Fruit fly (Drosophila melanogaster) whole organism, embryonic: Measurements from ENCODE around the gene CG18788.

ENCODE experiments used
- Awh ChIP-seq: fragments of 200-800 bp; sonication (Bioruptor generic); IDR thresholded peaks from 2 replicates; pipeline ENCODE4, ENCODE4 v1.3.6; 2022; ENCODE audit warnings: missing biosample characterization, missing genetic modification characterization
- Bteb2 ChIP-seq: fragments of 200-800 bp; sonication (Bioruptor generic); optimal IDR thresholded peaks from 2 replicates; lab custom pipeline; 2016; ENCODE audit warnings: missing biosample characterization, missing genetic modification characterization
- CG11247 ChIP-seq: fragments of 200-800 bp; sonication (Bioruptor generic); IDR thresholded peaks from 2 replicates; pipeline ENCODE4 v1.3.6; 2022; ENCODE audit warnings: missing biosample characterization, missing genetic modification characterization
- CG11504 ChIP-seq: fragments of 200-800 bp; sonication (Bioruptor generic); optimal IDR thresholded peaks from 3 replicates; lab custom pipeline; 2019; ENCODE audit warnings: missing biosample characterization, mild to moderate bottlenecking, missing genetic modification characterization, moderate library complexity
- CG11696 ChIP-seq: fragments of 200-800 bp; sonication (Bioruptor generic); IDR thresholded peaks from 2 replicates; pipeline ENCODE4 v1.3.6; 2022; ENCODE audit warnings: missing biosample characterization, missing genetic modification characterization
- CG11723 ChIP-seq: fragments of 200-800 bp; sonication (Bioruptor generic); optimal IDR thresholded peaks from 2 replicates; lab custom pipeline; 2017; ENCODE audit warnings: missing biosample characterization, mild to moderate bottlenecking, missing genetic modification characterization
- CG12071 ChIP-seq: fragments of 200-800 bp; sonication (Bioruptor generic); optimal IDR thresholded peaks from 3 replicates; lab custom pipeline; 2018; ENCODE audit warnings: missing biosample characterization, mild to moderate bottlenecking, missing genetic modification characterization
- CG12744 ChIP-seq: fragments of 200-800 bp; sonication (Bioruptor generic); optimal IDR thresholded peaks from 2 replicates; lab custom pipeline; 2016; ENCODE audit warnings: missing biosample characterization, missing genetic modification characterization
- CG13123 ChIP-seq: fragments of 200-800 bp; sonication (Bioruptor generic); optimal IDR thresholded peaks from 2 replicates; lab custom pipeline; 2016; ENCODE audit warnings: missing biosample characterization, missing genetic modification characterization
- CG13287 ChIP-seq: fragments of 200-800 bp; sonication (Bioruptor generic); IDR thresholded peaks from 2 replicates; pipeline ENCODE4 v1.3.6; 2022; ENCODE audit warnings: missing biosample characterization, missing genetic modification characterization; ENCODE audit not compliant: partially characterized antibody
- CG13424 ChIP-seq: fragments of 200-800 bp; sonication (Bioruptor generic); optimal IDR thresholded peaks from 2 replicates; lab custom pipeline; 2019; ENCODE audit warnings: missing biosample characterization, mild to moderate bottlenecking, missing genetic modification characterization, moderate library complexity
- CG14050 ChIP-seq: fragments of 200-800 bp; sonication (Bioruptor generic); IDR thresholded peaks from 3 replicates; pipeline ENCODE4 v1.3.6; 2022; ENCODE audit warnings: missing biosample characterization, missing genetic modification characterization
- CG1529 ChIP-seq: fragments of 200-800 bp; sonication (Bioruptor generic); optimal IDR thresholded peaks from 3 replicates; lab custom pipeline; 2018; ENCODE audit warnings: missing biosample characterization, missing genetic modification characterization
- CG2116 ChIP-seq: fragments of 200-800 bp; sonication (Bioruptor generic); optimal IDR thresholded peaks from 3 replicates; lab custom pipeline; 2018; ENCODE audit warnings: missing biosample characterization, mild to moderate bottlenecking, missing genetic modification characterization
- CG30403 ChIP-seq: fragments of 200-800 bp; sonication (Bioruptor generic); optimal IDR thresholded peaks from 3 replicates; lab custom pipeline; 2016; ENCODE audit warnings: missing biosample characterization, missing genetic modification characterization
- CG31365 ChIP-seq: fragments of 200-800 bp; sonication (Bioruptor generic); optimal IDR thresholded peaks from 2 replicates; lab custom pipeline; 2018; ENCODE audit warnings: missing biosample characterization, mild to moderate bottlenecking, missing genetic modification characterization
- CG32532 ChIP-seq: fragments of 200-800 bp; sonication (Bioruptor generic); IDR thresholded peaks from 2 replicates; pipeline ENCODE4 v1.3.6; 2022; ENCODE audit warnings: missing biosample characterization, missing genetic modification characterization
- CG3995 ChIP-seq: fragments of 200-800 bp; sonication (Bioruptor generic); optimal IDR thresholded peaks from 3 replicates; lab custom pipeline; 2016; ENCODE audit warnings: missing biosample characterization, missing genetic modification characterization
- CG4730 ChIP-seq: fragments of 200-800 bp; sonication (Bioruptor generic); IDR thresholded peaks from 2 replicates; pipeline ENCODE4 v1.3.6; 2022; ENCODE audit warnings: missing biosample characterization, missing genetic modification characterization
- CG6683 ChIP-seq: fragments of 200-800 bp; sonication (Bioruptor generic); optimal IDR thresholded peaks from 2 replicates; lab custom pipeline; 2017; ENCODE audit warnings: missing biosample characterization, mild to moderate bottlenecking, missing genetic modification characterization, missing genetic modification reagents
- CG6813 ChIP-seq: fragments of 200-800 bp; sonication (Bioruptor generic); optimal IDR thresholded peaks from 2 replicates; lab custom pipeline; 2017; ENCODE audit warnings: missing biosample characterization, missing genetic modification characterization, mild to moderate bottlenecking, moderate library complexity, missing genetic modification reagents
- CG9215 ChIP-seq: fragments of 200-800 bp; sonication (Bioruptor generic); IDR thresholded peaks from 2 replicates; pipeline ENCODE4 v1.3.6; 2022; ENCODE audit warnings: missing biosample characterization, missing genetic modification characterization
- CG9437 ChIP-seq: fragments of 200-800 bp; sonication (Bioruptor generic); optimal IDR thresholded peaks from 2 replicates; lab custom pipeline; 2018; ENCODE audit warnings: missing biosample characterization, mild to moderate bottlenecking, missing genetic modification characterization
- CoRest ChIP-seq: fragments of 200-800 bp; sonication (Bioruptor generic); optimal IDR thresholded peaks from 3 replicates; lab custom pipeline; 2018; ENCODE audit warnings: missing biosample characterization, mild to moderate bottlenecking, missing genetic modification characterization, moderate library complexity
- Fer1 ChIP-seq: fragments of 200-800 bp; sonication (Bioruptor generic); optimal IDR thresholded peaks from 2 replicates; lab custom pipeline; 2017; ENCODE audit warnings: missing biosample characterization, mild to moderate bottlenecking, missing genetic modification characterization
- H2.0 ChIP-seq: fragments of 200-800 bp; sonication (Bioruptor generic); IDR thresholded peaks from 2 replicates; pipeline ENCODE4 v1.3.6; 2022; ENCODE audit warnings: missing biosample characterization, missing genetic modification characterization
- Hr51 ChIP-seq, 2 experiments: fragments of 200-800 bp; sonication (Bioruptor generic); optimal IDR thresholded peaks; 2 replicates in 1 of 2; 3 replicates in 1 of 2; lab custom pipeline; 2016 to 2018; ENCODE audit warnings: missing biosample characterization in 2 of 2, missing genetic modification characterization in 2 of 2, mild to moderate bottlenecking in 1 of 2, moderate library complexity in 1 of 2
- Lhr ChIP-seq: fragments of 200-800 bp; sonication (Bioruptor generic); optimal IDR thresholded peaks from 3 replicates; lab custom pipeline; 2017; ENCODE audit warnings: mild to moderate bottlenecking, missing biosample characterization, missing genetic modification reagents, missing genetic modification characterization
- NK7.1 ChIP-seq: fragments of 200-800 bp; sonication (Bioruptor generic); optimal IDR thresholded peaks from 3 replicates; lab custom pipeline; 2016; ENCODE audit warnings: missing biosample characterization, missing genetic modification characterization
- Pdp1 ChIP-seq, 2 experiments: fragments of 200-800 bp; sonication (Bioruptor generic); optimal IDR thresholded peaks; 3 replicates each; lab custom pipeline; 2016; ENCODE audit warnings: missing biosample characterization in 2 of 2, missing genetic modification characterization in 2 of 2, mild to moderate bottlenecking in 1 of 2, moderate library complexity in 1 of 2
- Sry-β ChIP-seq: fragments of 200-800 bp; sonication (Bioruptor generic); optimal IDR thresholded peaks from 2 replicates; lab custom pipeline; 2018; ENCODE audit warnings: missing biosample characterization, mild to moderate bottlenecking, missing genetic modification characterization, moderate library complexity
- al ChIP-seq: fragments of 200-800 bp; sonication (Bioruptor generic); IDR thresholded peaks from 2 replicates; pipeline ENCODE4 v1.3.6; 2022; ENCODE audit warnings: missing biosample characterization, missing genetic modification characterization
- ash1 ChIP-seq: fragments of 200-800 bp; sonication (Bioruptor generic); optimal IDR thresholded peaks from 2 replicates; lab custom pipeline; 2018; ENCODE audit warnings: missing biosample characterization, mild to moderate bottlenecking, missing genetic modification characterization
- bab2 ChIP-seq: fragments of 200-800 bp; sonication (Bioruptor generic); optimal IDR thresholded peaks from 2 replicates; lab custom pipeline; 2016; ENCODE audit warnings: missing biosample characterization, missing genetic modification characterization
- cad ChIP-seq: fragments of >200 bp; optimal IDR thresholded peaks from 2 replicates; lab custom pipeline; 2017; ENCODE audit warnings: missing biosample characterization, missing genetic modification characterization
- croc ChIP-seq: fragments of 200-800 bp; sonication (Bioruptor generic); conservative IDR thresholded peaks from 3 replicates; pipeline ENCODE4 v1.3.6; 2022; ENCODE audit warnings: missing biosample characterization, missing genetic modification characterization
- gsb-n ChIP-seq: fragments of 200-800 bp; sonication (Bioruptor generic); optimal IDR thresholded peaks from 3 replicates; lab custom pipeline; 2018; ENCODE audit warnings: missing biosample characterization, mild to moderate bottlenecking, missing genetic modification characterization
- hkb ChIP-seq, 2 experiments: fragments of 200-800 bp in 1 of 2; fragments of >200 bp in 1 of 2; sonication (Bioruptor generic) in 1 of 2; IDR thresholded peaks in 1 of 2; optimal IDR thresholded peaks in 1 of 2; 2 replicates each; pipeline versions ENCODE4 v1.3.6 to Lab custom; 2017 to 2022; ENCODE audit warnings: missing biosample characterization in 1 of 2, missing genetic modification characterization in 1 of 2
- jing ChIP-seq: fragments of 200-800 bp; sonication (Bioruptor generic); optimal IDR thresholded peaks from 2 replicates; lab custom pipeline; 2018; ENCODE audit warnings: missing biosample characterization, mild to moderate bottlenecking, missing genetic modification characterization
- ken ChIP-seq: fragments of 200-800 bp; sonication (Bioruptor generic); IDR thresholded peaks from 3 replicates; pipeline ENCODE4 v1.3.6; 2022; ENCODE audit warnings: missing biosample characterization, missing genetic modification characterization
- lab ChIP-seq: fragments of 200-800 bp; sonication (Bioruptor generic); optimal IDR thresholded peaks from 3 replicates; lab custom pipeline; 2017; ENCODE audit warnings: missing biosample characterization, missing genetic modification characterization, mild to moderate bottlenecking, moderate library complexity, missing genetic modification reagents
- lola ChIP-seq, 3 experiments: fragments of >200 bp in 2 of 3; fragments of 200-800 bp in 1 of 3; sonication (Bioruptor generic) in 1 of 3; optimal IDR thresholded peaks; 2 replicates each; lab custom pipeline; 2017 to 2019; ENCODE audit warnings: missing biosample characterization in 3 of 3, missing genetic modification characterization in 3 of 3, mild to moderate bottlenecking in 1 of 3, moderate library complexity in 1 of 3
- pita ChIP-seq: fragments of 200-800 bp; sonication (Bioruptor generic); optimal IDR thresholded peaks from 2 replicates; lab custom pipeline; 2017; ENCODE audit warnings: missing biosample characterization, mild to moderate bottlenecking, missing genetic modification characterization
- shn ChIP-seq: fragments of 200-800 bp; sonication (Bioruptor generic); optimal IDR thresholded peaks from 3 replicates; lab custom pipeline; 2016; ENCODE audit warnings: missing biosample characterization, missing genetic modification characterization
- slbo ChIP-seq: fragments of 200-800 bp; sonication (Bioruptor generic); IDR thresholded peaks from 2 replicates; pipeline ENCODE4 v1.3.6; 2022; ENCODE audit warnings: missing biosample characterization, missing genetic modification characterization
- slou ChIP-seq: fragments of 200-800 bp; sonication (Bioruptor generic); optimal IDR thresholded peaks from 3 replicates; lab custom pipeline; 2016; ENCODE audit warnings: missing biosample characterization, missing genetic modification characterization
- tll ChIP-seq, 2 experiments: fragments of 200-800 bp in 1 of 2; fragments of >200 bp in 1 of 2; sonication (Bioruptor generic) in 1 of 2; optimal IDR thresholded peaks; 2 replicates each; lab custom pipeline; 2017 to 2019; ENCODE audit warnings: missing biosample characterization in 2 of 2, missing genetic modification characterization in 2 of 2, mild to moderate bottlenecking in 1 of 2, moderate library complexity in 1 of 2
- ttk ChIP-seq: fragments of 200-800 bp; sonication (Bioruptor generic); IDR thresholded peaks from 2 replicates; pipeline ENCODE4 v2.1.2; 2022; ENCODE audit warnings: missing biosample characterization, missing genetic modification characterization
- twi ChIP-seq: fragments of 200-800 bp; optimal IDR thresholded peaks from 2 replicates; lab custom pipeline; 2019; ENCODE audit warnings: missing biosample characterization, mild to moderate bottlenecking, missing genetic modification characterization, moderate library complexity
- zen2 ChIP-seq: fragments of 200-800 bp; sonication (Bioruptor generic); IDR thresholded peaks from 3 replicates; pipeline ENCODE4 v1.3.6; 2022; ENCODE audit warnings: missing biosample characterization, missing genetic modification characterization; ENCODE audit not compliant: partially characterized antibody

The CG18788 gene

dm6 chr2L:12025505-12025904 lies 8.5 kb upstream of the CG18788 start (continued):
- TF ChIP-seq CG31365 = no peak
- peak; percentile 43 for TF ChIP-seq CG12071
- TF ChIP-seq CG11247 (GFP tag; lab: Robert Waterston, UW) = no peak
- TF ChIP-seq ash1 (GFP tag; lab: Kevin White, UChicago) = no peak
- no peak for TF ChIP-seq croc (GFP tag; lab: Robert Waterston, UW)
- no peak for TF ChIP-seq Awh
- TF ChIP-seq CG2116 (GFP tag; lab: Kevin White, UChicago) = no peak
- no peak for TF ChIP-seq ken (GFP tag; lab: Robert Waterston, UW)
- TF ChIP-seq Lhr = no peak
- TF ChIP-seq CG4730 (GFP tag; lab: Robert Waterston, UW) = no peak
- TF ChIP-seq cad (GFP tag; lab: Kevin White, UChicago) = no peak
- no peak for TF ChIP-seq CG11696
- no peak for TF ChIP-seq CG13123 (GFP tag; lab: Kevin White, UChicago)
- no peak for TF ChIP-seq NK7.1
- no peak for TF ChIP-seq gsb-n (tag; lab: Kevin White, UChicago)
- TF ChIP-seq CG12744 (GFP tag; lab: Kevin White, UChicago) = no peak
- TF ChIP-seq twi (tag; lab: Kevin White, UChicago) = no peak
- peak; percentile 54 for TF ChIP-seq CG11504 (tag; lab: Kevin White, UChicago)
- TF ChIP-seq CG3995 (GFP tag; lab: Kevin White, UChicago) = no peak
- no peak for TF ChIP-seq lola (GFP tag; optimal IDR thresholded peaks at IDR 0.05; lab: Kevin White, UChicago)
- TF ChIP-seq CG32532 (GFP tag; lab: Robert Waterston, UW) = no peak
- no peak for TF ChIP-seq CG30403 (GFP tag; lab: Kevin White, UChicago)
- no peak for TF ChIP-seq Fer1 (GFP tag; lab: Kevin White, UChicago)
- no peak for TF ChIP-seq al (GFP tag; lab: Robert Waterston, UW)
- TF ChIP-seq zen2 (GFP tag; lab: Robert Waterston, UW) = no peak
- TF ChIP-seq ttk = no peak
- no peak for TF ChIP-seq Sry-β (GFP tag; lab: Kevin White, UChicago)
- no peak for TF ChIP-seq pita (GFP tag; lab: Kevin White, UChicago)
- TF ChIP-seq H2.0 = no peak
- TF ChIP-seq tll (GFP tag; optimal IDR thresholded peaks at IDR 0.05; lab: Kevin White, UChicago) = no peak
- no peak for TF ChIP-seq Bteb2 (GFP tag; lab: Kevin White, UChicago)
- peak; percentile 51 for TF ChIP-seq lab (GFP tag; lab: Kevin White, UChicago)
- TF ChIP-seq CG6683 (GFP tag; lab: Kevin White, UChicago) = no peak
- no peak for TF ChIP-seq CoRest (tag; lab: Kevin White, UChicago)
- no peak for TF ChIP-seq jing (GFP tag; lab: Kevin White, UChicago)
- no peak for TF ChIP-seq hkb (optimal IDR thresholded peaks at IDR 0.05; lab: Kevin White, UChicago)
- TF ChIP-seq hkb (GFP tag; IDR thresholded peaks at IDR 0.05; lab: Robert Waterston, UW) = no peak
- TF ChIP-seq CG9215 (GFP tag; lab: Robert Waterston, UW) = no peak
- no peak for TF ChIP-seq CG13287 (GFP tag; lab: Robert Waterston, UW)
- no peak for TF ChIP-seq CG6813
- no peak for TF ChIP-seq CG1529 (GFP tag; lab: Kevin White, UChicago)
- TF ChIP-seq CG14050 = no peak
- no peak for TF ChIP-seq Hr51 (GFP tag; optimal IDR thresholded peaks at IDR 0.05; lab: Kevin White, UChicago)
- TF ChIP-seq slbo (GFP tag; lab: Robert Waterston, UW) = peak; percentile 38; the same call in 1 of the 2 replicates
- no peak for TF ChIP-seq CG9437 (GFP tag; lab: Kevin White, UChicago)
- no peak for TF ChIP-seq shn (GFP tag; lab: Kevin White, UChicago)
- peak; percentile 15 for TF ChIP-seq CG13424 (tag; lab: Kevin White, UChicago)
- no peak for TF ChIP-seq CG11723 (GFP tag; lab: Kevin White, UChicago)
- TF ChIP-seq Pdp1 (GFP tag; optimal IDR thresholded peaks at IDR 0.05; lab: Kevin White, UChicago) = no peak
- TF ChIP-seq bab2 (GFP tag; lab: Kevin White, UChicago) = no peak
- TF ChIP-seq slou (GFP tag; lab: Kevin White, UChicago) = no peak
